Fruit fly (Drosophila melanogaster) whole organism, embryonic: ENCODE data around the gene senju.

ENCODE experiments used
- B-H1 ChIP-seq: fragments of 200-800 bp; sonication (Bioruptor generic); IDR thresholded peaks from 3 replicates; pipeline ENCODE4 v1.3.6; 2022; ENCODE audit warnings: missing biosample characterization, missing genetic modification characterization
- CG10147 ChIP-seq: fragments of 200-800 bp; sonication (Bioruptor generic); optimal IDR thresholded peaks from 2 replicates; lab custom pipeline; 2019; ENCODE audit warnings: missing biosample characterization, mild to moderate bottlenecking, missing genetic modification characterization, moderate library complexity
- CG11504 ChIP-seq: fragments of 200-800 bp; sonication (Bioruptor generic); optimal IDR thresholded peaks from 3 replicates; lab custom pipeline; 2019; ENCODE audit warnings: missing biosample characterization, mild to moderate bottlenecking, missing genetic modification characterization, moderate library complexity
- CG12104 ChIP-seq: fragments of 200-800 bp; sonication (Bioruptor generic); optimal IDR thresholded peaks from 3 replicates; lab custom pipeline; 2016; ENCODE audit warnings: missing biosample characterization, missing genetic modification characterization
- CG13287 ChIP-seq: fragments of 200-800 bp; sonication (Bioruptor generic); IDR thresholded peaks from 2 replicates; pipeline ENCODE4 v1.3.6; 2022; ENCODE audit warnings: missing biosample characterization, missing genetic modification characterization; ENCODE audit not compliant: partially characterized antibody
- CG16813 ChIP-seq: fragments of 200-800 bp; sonication (Bioruptor generic); IDR thresholded peaks from 3 replicates; pipeline ENCODE4 v1.3.6; 2022; ENCODE audit warnings: missing biosample characterization, missing genetic modification characterization; ENCODE audit not compliant: partially characterized antibody
- CG17385 ChIP-seq: fragments of 200-800 bp; sonication (Bioruptor generic); optimal IDR thresholded peaks from 3 replicates; lab custom pipeline; 2018; ENCODE audit warnings: missing biosample characterization, mild to moderate bottlenecking, missing genetic modification characterization
- CG17912 ChIP-seq: fragments of 200-800 bp; sonication (Bioruptor generic); optimal IDR thresholded peaks from 2 replicates; lab custom pipeline; 2018; ENCODE audit warnings: missing biosample characterization, mild to moderate bottlenecking, missing genetic modification characterization
- CG1792 ChIP-seq: fragments of 200-800 bp; sonication (Bioruptor generic); optimal IDR thresholded peaks from 2 replicates; lab custom pipeline; 2016; ENCODE audit warnings: missing biosample characterization, missing genetic modification characterization
- CG18262 ChIP-seq: fragments of 200-800 bp; optimal IDR thresholded peaks from 3 replicates; lab custom pipeline; 2019; ENCODE audit warnings: missing biosample characterization, mild to moderate bottlenecking, missing genetic modification characterization, moderate library complexity
- CG2116 ChIP-seq: fragments of 200-800 bp; sonication (Bioruptor generic); optimal IDR thresholded peaks from 3 replicates; lab custom pipeline; 2018; ENCODE audit warnings: missing biosample characterization, mild to moderate bottlenecking, missing genetic modification characterization
- CG32772 ChIP-seq: fragments of 200-800 bp; sonication (Bioruptor generic); IDR thresholded peaks from 2 replicates; pipeline ENCODE4 v1.3.6; 2022; ENCODE audit warnings: missing biosample characterization, missing genetic modification characterization
- CG33557 ChIP-seq: fragments of 200-800 bp; sonication (Bioruptor generic); optimal IDR thresholded peaks from 2 replicates; lab custom pipeline; 2019; ENCODE audit warnings: missing biosample characterization, mild to moderate bottlenecking, missing genetic modification characterization, moderate library complexity
- CG3838 ChIP-seq: fragments of 200-800 bp; sonication (Bioruptor generic); optimal IDR thresholded peaks from 3 replicates; lab custom pipeline; 2016; ENCODE audit warnings: missing biosample characterization, missing genetic modification characterization
- CG3847 ChIP-seq: fragments of 200-800 bp; sonication (Bioruptor generic); IDR thresholded peaks from 2 replicates; pipeline ENCODE4 v1.3.6; 2022; ENCODE audit warnings: missing biosample characterization, missing genetic modification characterization
- CG42726 ChIP-seq: fragments of 200-800 bp; sonication (Bioruptor generic); IDR thresholded peaks from 2 replicates; pipeline ENCODE4 v1.3.6; 2022; ENCODE audit warnings: missing biosample characterization, missing genetic modification characterization; ENCODE audit not compliant: partially characterized antibody
- CG4282 ChIP-seq: fragments of 200-800 bp; sonication (Bioruptor generic); optimal IDR thresholded peaks from 2 replicates; lab custom pipeline; 2016; ENCODE audit warnings: missing biosample characterization, missing genetic modification characterization
- CG4730 ChIP-seq: fragments of 200-800 bp; sonication (Bioruptor generic); IDR thresholded peaks from 2 replicates; pipeline ENCODE4 v1.3.6; 2022; ENCODE audit warnings: missing biosample characterization, missing genetic modification characterization
- CG4820 ChIP-seq: fragments of 200-800 bp; sonication (Bioruptor generic); optimal IDR thresholded peaks from 3 replicates; lab custom pipeline; 2016; ENCODE audit warnings: missing biosample characterization, missing genetic modification characterization
- CG8388 ChIP-seq: fragments of 200-800 bp; sonication (Bioruptor generic); optimal IDR thresholded peaks from 2 replicates; lab custom pipeline; 2019; ENCODE audit warnings: missing biosample characterization, mild to moderate bottlenecking, missing genetic modification characterization, moderate library complexity
- CG8944 ChIP-seq: fragments of 200-800 bp; sonication (Bioruptor generic); optimal IDR thresholded peaks from 3 replicates; lab custom pipeline; 2016; ENCODE audit warnings: missing biosample characterization, missing genetic modification characterization
- CrebB ChIP-seq: fragments of 200-800 bp; sonication (Bioruptor generic); optimal IDR thresholded peaks from 3 replicates; lab custom pipeline; 2018; ENCODE audit warnings: missing biosample characterization, mild to moderate bottlenecking, missing genetic modification characterization
- Hr51 ChIP-seq, 2 experiments: fragments of 200-800 bp; sonication (Bioruptor generic); optimal IDR thresholded peaks; 2 replicates in 1 of 2; 3 replicates in 1 of 2; lab custom pipeline; 2016 to 2018; ENCODE audit warnings: missing biosample characterization in 2 of 2, missing genetic modification characterization in 2 of 2, mild to moderate bottlenecking in 1 of 2, moderate library complexity in 1 of 2
- Kr ChIP-seq: fragments of 200-800 bp; sonication (Bioruptor generic); optimal IDR thresholded peaks from 2 replicates; lab custom pipeline; 2017; ENCODE audit warnings: missing biosample characterization, mild to moderate bottlenecking, missing genetic modification characterization
- Myb ChIP-seq: fragments of 200-800 bp; sonication (Bioruptor generic); optimal IDR thresholded peaks from 2 replicates; lab custom pipeline; 2016; ENCODE audit warnings: missing biosample characterization, missing genetic modification characterization
- NC2α ChIP-seq: fragments of 200-800 bp; sonication (Bioruptor generic); optimal IDR thresholded peaks from 2 replicates; lab custom pipeline; 2016; ENCODE audit warnings: missing biosample characterization, missing genetic modification characterization
- bcd ChIP-seq: fragments of 200-800 bp; sonication (Bioruptor generic); optimal IDR thresholded peaks from 2 replicates; lab custom pipeline; 2017; ENCODE audit warnings: missing biosample characterization, mild to moderate bottlenecking, missing genetic modification characterization
- cg ChIP-seq: fragments of 200-800 bp; sonication (Bioruptor generic); optimal IDR thresholded peaks from 3 replicates; lab custom pipeline; 2019; ENCODE audit warnings: missing biosample characterization, mild to moderate bottlenecking, missing genetic modification characterization, moderate library complexity
- chinmo ChIP-seq: fragments of 200-800 bp; sonication (Bioruptor generic); IDR thresholded peaks from 4 replicates; pipeline ENCODE4 v1.3.6; 2022; ENCODE audit warnings: missing biosample characterization, missing genetic modification characterization; ENCODE audit not compliant: partially characterized antibody
- cwo ChIP-seq: fragments of 200-800 bp; sonication (Bioruptor generic); optimal IDR thresholded peaks from 3 replicates; lab custom pipeline; 2017; ENCODE audit warnings: missing biosample characterization, missing genetic modification characterization, mild to moderate bottlenecking, moderate library complexity, missing genetic modification reagents
- dimm ChIP-seq: fragments of 200-800 bp; sonication (Bioruptor generic); IDR thresholded peaks from 2 replicates; pipeline ENCODE4 v1.3.6; 2022; ENCODE audit warnings: missing biosample characterization, missing genetic modification characterization
- eve ChIP-seq, 2 experiments: fragments of >200 bp; optimal IDR thresholded peaks; 2 replicates each; lab custom pipeline; 2017; ENCODE audit warnings: missing biosample characterization in 2 of 2, missing genetic modification characterization in 2 of 2
- fd102C ChIP-seq: fragments of 200-800 bp; sonication (Bioruptor generic); optimal IDR thresholded peaks from 2 replicates; lab custom pipeline; 2018; ENCODE audit warnings: missing biosample characterization, mild to moderate bottlenecking, missing genetic modification characterization, moderate library complexity
- ftz-f1 ChIP-seq: fragments of 200-800 bp; sonication (Bioruptor generic); optimal IDR thresholded peaks from 2 replicates; lab custom pipeline; 2016; ENCODE audit warnings: missing biosample characterization, missing genetic modification characterization
- gsb ChIP-seq: fragments of 200-800 bp; sonication (Bioruptor generic); IDR thresholded peaks from 2 replicates; pipeline ENCODE4 v1.3.6; 2022; ENCODE audit warnings: missing biosample characterization, missing genetic modification characterization
- insv ChIP-seq, 2 experiments: fragments of 200-800 bp; sonication (Bioruptor generic); optimal IDR thresholded peaks; 3 replicates each; lab custom pipeline; 2016 to 2018; ENCODE audit warnings: missing biosample characterization in 2 of 2, missing genetic modification characterization in 2 of 2
- lbe ChIP-seq: fragments of 200-800 bp; sonication (Bioruptor generic); optimal IDR thresholded peaks from 2 replicates; lab custom pipeline; 2016; ENCODE audit warnings: missing biosample characterization, mild to moderate bottlenecking, missing genetic modification characterization
- lilli ChIP-seq: fragments of 200-800 bp; sonication (Bioruptor generic); optimal IDR thresholded peaks from 3 replicates; lab custom pipeline; 2016; ENCODE audit warnings: missing biosample characterization, missing genetic modification characterization
- mirr ChIP-seq: fragments of 200-800 bp; sonication (Bioruptor generic); optimal IDR thresholded peaks from 3 replicates; lab custom pipeline; 2018; ENCODE audit warnings: missing biosample characterization, mild to moderate bottlenecking, missing genetic modification characterization
- rib ChIP-seq: fragments of 200-800 bp; sonication (Bioruptor generic); IDR thresholded peaks from 2 replicates; pipeline ENCODE4 v1.3.6; 2022; ENCODE audit warnings: missing biosample characterization, missing genetic modification characterization
- salm ChIP-seq: fragments of 200-800 bp; sonication (Bioruptor generic); optimal IDR thresholded peaks from 2 replicates; lab custom pipeline; 2018; ENCODE audit warnings: missing biosample characterization, mild to moderate bottlenecking, missing genetic modification characterization
- sd ChIP-seq: fragments of 200-800 bp; sonication (Bioruptor generic); optimal IDR thresholded peaks from 3 replicates; lab custom pipeline; 2018; ENCODE audit warnings: missing biosample characterization, mild to moderate bottlenecking, missing genetic modification characterization, moderate library complexity
- slbo ChIP-seq: fragments of 200-800 bp; sonication (Bioruptor generic); IDR thresholded peaks from 2 replicates; pipeline ENCODE4 v1.3.6; 2022; ENCODE audit warnings: missing biosample characterization, missing genetic modification characterization
- ssp ChIP-seq: fragments of 200-800 bp; sonication (Bioruptor generic); IDR thresholded peaks from 2 replicates; pipeline ENCODE4 v1.3.6; 2022; ENCODE audit warnings: missing biosample characterization, missing genetic modification characterization
- stwl ChIP-seq: fragments of 200-800 bp; sonication (Bioruptor generic); optimal IDR thresholded peaks from 3 replicates; lab custom pipeline; 2018; ENCODE audit warnings: missing biosample characterization, mild to moderate bottlenecking, missing genetic modification characterization, moderate library complexity
- tio ChIP-seq: fragments of 200-800 bp; sonication (Bioruptor generic); optimal IDR thresholded peaks from 2 replicates; lab custom pipeline; 2017; ENCODE audit warnings: missing biosample characterization, missing genetic modification characterization, inconsistent platforms
- trem ChIP-seq: fragments of 200-800 bp; optimal IDR thresholded peaks from 3 replicates; lab custom pipeline; 2019; ENCODE audit warnings: missing biosample characterization, mild to moderate bottlenecking, missing genetic modification characterization, moderate library complexity
- unpg ChIP-seq: fragments of 200-800 bp; sonication (Bioruptor generic); optimal IDR thresholded peaks from 3 replicates; lab custom pipeline; 2018; ENCODE audit warnings: missing biosample characterization, mild to moderate bottlenecking, missing genetic modification characterization, moderate library complexity

Gene senju

dm6 chr2L:5004677-5005463, 47.8 kb upstream of the senju start (continued):
- TF ChIP-seq chinmo (GFP tag; lab: Robert Waterston, UW) = no peak
- TF ChIP-seq bcd (GFP tag; lab: Kevin White, UChicago) = peak; percentile 94
- peak; percentile 84 for TF ChIP-seq salm (tag; lab: Kevin White, UChicago)
- no peak for TF ChIP-seq fd102C (GFP tag; lab: Kevin White, UChicago)
- TF ChIP-seq tio (GFP tag; lab: Kevin White, UChicago) = no peak
- peak; percentile 92 for TF ChIP-seq CrebB
- TF ChIP-seq insv (GFP tag; optimal IDR thresholded peaks at IDR 0.05; lab: Kevin White, UChicago) = peak; percentile 9 to 58
- peak; percentile 20 for TF ChIP-seq stwl (tag; lab: Kevin White, UChicago)
- peak; percentile 89 for TF ChIP-seq CG12104 (GFP tag; lab: Kevin White, UChicago)
- TF ChIP-seq rib (GFP tag; lab: Robert Waterston, UW) = peak; percentile 95
- TF ChIP-seq eve (GFP tag; optimal IDR thresholded peaks at IDR 0.05; lab: Kevin White, UChicago) = no peak
- peak; percentile 83 for TF ChIP-seq NC2α (GFP tag; lab: Kevin White, UChicago)
- TF ChIP-seq CG3847 = peak; percentile 96
- peak; percentile 91 for TF ChIP-seq CG17385 (GFP tag; lab: Kevin White, UChicago)
- TF ChIP-seq ssp (GFP tag; lab: Robert Waterston, UW) = peak; percentile 89
- TF ChIP-seq cwo (GFP tag; lab: Kevin White, UChicago) = peak; percentile 95
- peak; percentile 92 for TF ChIP-seq CG4820 (GFP tag; lab: Kevin White, UChicago)
- TF ChIP-seq Myb = peak; percentile 83
- peak; percentile 51 for TF ChIP-seq CG17912
- peak; percentile 98 for TF ChIP-seq slbo (GFP tag; lab: Robert Waterston, UW)
- no peak for TF ChIP-seq CG16813 (GFP tag; lab: Robert Waterston, UW)
- TF ChIP-seq gsb (GFP tag; lab: Robert Waterston, UW) = peak; percentile 91
- peak; percentile 95 for TF ChIP-seq unpg (GFP tag; lab: Kevin White, UChicago)
- peak; percentile 84 for TF ChIP-seq mirr (GFP tag; lab: Kevin White, UChicago)
- peak; percentile 90 for TF ChIP-seq dimm (GFP tag; lab: Robert Waterston, UW)
- peak; percentile 74 for TF ChIP-seq trem
- peak; percentile 67 for TF ChIP-seq CG33557 (GFP tag; lab: Kevin White, UChicago)
- peak; percentile 92 to 93 for TF ChIP-seq Hr51 (GFP tag; optimal IDR thresholded peaks at IDR 0.05; lab: Kevin White, UChicago)
- TF ChIP-seq CG18262 (tag; lab: Kevin White, UChicago) = peak; percentile 90
- peak; percentile 94 for TF ChIP-seq CG4730 (GFP tag; lab: Robert Waterston, UW)
- peak; percentile 88 for TF ChIP-seq CG4282 (GFP tag; lab: Kevin White, UChicago)
- peak; percentile 91 for TF ChIP-seq CG8388
- TF ChIP-seq B-H1 (GFP tag; lab: Robert Waterston, UW) = peak; percentile 90
- peak; percentile 94 for TF ChIP-seq CG8944
- peak; percentile 79 for TF ChIP-seq ftz-f1 (GFP tag; lab: Kevin White, UChicago)
- TF ChIP-seq CG13287 (GFP tag; lab: Robert Waterston, UW) = no peak
- peak; percentile 80 for TF ChIP-seq sd (tag; lab: Kevin White, UChicago)
- no peak for TF ChIP-seq CG42726
- no peak for TF ChIP-seq Kr (GFP tag; lab: Kevin White, UChicago)
- peak; percentile 93 for TF ChIP-seq CG11504 (tag; lab: Kevin White, UChicago)
- TF ChIP-seq cg = no peak
- peak; percentile 94 for TF ChIP-seq CG1792 (GFP tag; lab: Kevin White, UChicago)
- TF ChIP-seq CG2116 = peak; percentile 57
- peak; percentile 97 for TF ChIP-seq lilli (GFP tag; lab: Kevin White, UChicago)
- peak; percentile 96 for TF ChIP-seq CG32772 (GFP tag; lab: Robert Waterston, UW)
- peak; percentile 70 for TF ChIP-seq CG3838
- TF ChIP-seq CG10147 (GFP tag; lab: Kevin White, UChicago) = peak; percentile 96
- peak; percentile 46 for TF ChIP-seq lbe (GFP tag; lab: Kevin White, UChicago)
